Fruit fly (Drosophila melanogaster) Kc167 (cell line): ENCODE data around the gene CG17104.

Experiments
- h ChIP-seq: fragments of >200 bp; optimal IDR thresholded peaks from 3 replicates; lab custom pipeline; 2018; ENCODE audit warnings: missing external identifiers
- psq ChIP-seq: fragments of >200 bp; optimal IDR thresholded peaks from 2 replicates; lab custom pipeline; 2017; ENCODE audit warnings: missing external identifiers
- ttk ChIP-seq: sonication (Bioruptor generic); optimal IDR thresholded peaks from 2 replicates; lab custom pipeline; 2017; ENCODE audit warnings: missing external identifiers

DNA sequence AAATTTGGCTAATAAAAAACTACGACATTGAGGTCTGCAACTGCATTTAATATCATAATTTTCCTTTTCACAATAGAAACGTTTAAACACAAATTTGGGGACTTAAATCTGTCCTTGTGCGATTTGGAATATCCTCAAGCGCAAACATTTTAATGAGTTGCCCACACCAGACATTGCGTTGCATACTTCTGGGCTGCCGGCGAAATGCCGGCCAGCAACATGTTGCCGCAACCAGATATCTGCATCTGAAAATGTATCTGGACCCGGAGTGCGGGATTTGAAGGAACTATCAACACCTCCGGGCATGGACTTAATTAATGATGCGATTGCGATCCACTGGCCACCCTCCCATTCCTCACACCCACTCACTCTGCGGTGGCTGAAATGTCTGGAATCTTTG is 22.5 kb upstream of the CG17104 start:
- TF ChIP-seq h (no peak), psq (no peak), ttk (lab: Kevin White, UChicago) (no peak)
